Fruit fly (Drosophila melanogaster) whole organism, pupa: ENCODE results near the gene Tip60.
A peak's percentile ranks its signal among the peaks of the same experiment; 100 is the strongest.

Source experiments
- CG10348 ChIP-seq: fragments of 200-800 bp; sonication (Bioruptor generic); IDR thresholded peaks from 2 replicates; pipeline ENCODE4 v1.3.6; 2022; ENCODE audit warnings: missing biosample characterization, missing genetic modification characterization
- CG12605 ChIP-seq: fragments of 200-800 bp; sonication (Bioruptor generic); IDR thresholded peaks from 2 replicates; pipeline ENCODE4 v1.3.6; 2022; ENCODE audit warnings: missing biosample characterization, missing genetic modification characterization
- CG13204 ChIP-seq: fragments of 200-800 bp; sonication (Bioruptor generic); optimal IDR thresholded peaks from 2 replicates; lab custom pipeline; 2018; ENCODE audit warnings: missing biosample characterization, mild to moderate bottlenecking, missing genetic modification characterization, moderate library complexity
- CG14655 ChIP-seq: fragments of 200-800 bp; sonication (Bioruptor generic); optimal IDR thresholded peaks from 3 replicates; lab custom pipeline; 2017; ENCODE audit warnings: mild to moderate bottlenecking, missing biosample characterization, missing genetic modification reagents, missing genetic modification characterization
- CG15710 ChIP-seq: fragments of 200-800 bp; sonication (Bioruptor generic); optimal IDR thresholded peaks from 2 replicates; lab custom pipeline; 2018; ENCODE audit warnings: missing biosample characterization, mild to moderate bottlenecking, missing genetic modification characterization, moderate library complexity
- CG17806 ChIP-seq: fragments of 200-800 bp; sonication (Bioruptor generic); optimal IDR thresholded peaks from 2 replicates; lab custom pipeline; 2018; ENCODE audit warnings: missing biosample characterization, mild to moderate bottlenecking, missing genetic modification characterization, moderate library complexity
- CG32121 ChIP-seq: fragments of 200-800 bp; sonication (Bioruptor generic); IDR thresholded peaks from 2 replicates; pipeline ENCODE4 v1.3.6; 2022; ENCODE audit warnings: missing biosample characterization, missing genetic modification characterization
- CG34367 ChIP-seq: fragments of 200-800 bp; sonication (Bioruptor generic); optimal IDR thresholded peaks from 2 replicates; lab custom pipeline; 2018; ENCODE audit warnings: missing biosample characterization, mild to moderate bottlenecking, missing genetic modification characterization
- CG4496 ChIP-seq: fragments of 200-800 bp; sonication (Bioruptor generic); IDR thresholded peaks from 3 replicates; pipeline ENCODE4 v1.3.6; 2022; ENCODE audit warnings: missing biosample characterization, missing genetic modification characterization
- CG8159 ChIP-seq: fragments of 200-800 bp; sonication (Bioruptor generic); optimal IDR thresholded peaks from 3 replicates; lab custom pipeline; 2018; ENCODE audit warnings: missing biosample characterization, mild to moderate bottlenecking, missing genetic modification characterization, moderate library complexity
- CG8301 ChIP-seq: fragments of 200-800 bp; sonication (Bioruptor generic); optimal IDR thresholded peaks from 2 replicates; lab custom pipeline; 2018; ENCODE audit warnings: missing biosample characterization, mild to moderate bottlenecking, missing genetic modification characterization
- CG9948 ChIP-seq: fragments of 200-800 bp; sonication (Bioruptor generic); optimal IDR thresholded peaks from 2 replicates; lab custom pipeline; 2018; ENCODE audit warnings: missing biosample characterization, mild to moderate bottlenecking, missing genetic modification characterization, moderate library complexity
- D1 ChIP-seq: fragments of 200-800 bp; sonication (Bioruptor generic); optimal IDR thresholded peaks from 2 replicates; lab custom pipeline; 2018; ENCODE audit warnings: missing biosample characterization, mild to moderate bottlenecking, missing genetic modification characterization, moderate library complexity
- EcR ChIP-seq: fragments of 200-800 bp; sonication (Bioruptor generic); optimal IDR thresholded peaks from 3 replicates; lab custom pipeline; 2019; ENCODE audit warnings: missing biosample characterization, missing genetic modification characterization, mild to moderate bottlenecking, moderate library complexity, missing genetic modification reagents
- Ets98B ChIP-seq: fragments of 200-800 bp; sonication (Bioruptor generic); IDR thresholded peaks from 2 replicates; pipeline ENCODE4 v1.3.6; 2022; ENCODE audit warnings: missing biosample characterization, missing genetic modification characterization
- Pif1A ChIP-seq: fragments of 200-800 bp; sonication (Bioruptor generic); optimal IDR thresholded peaks from 3 replicates; lab custom pipeline; 2016; ENCODE audit warnings: missing biosample characterization, missing genetic modification characterization
- Pif1B ChIP-seq: fragments of 200-800 bp; sonication (Bioruptor generic); optimal IDR thresholded peaks from 3 replicates; lab custom pipeline; 2016; ENCODE audit warnings: missing biosample characterization, missing genetic modification characterization
- Snoo ChIP-seq: fragments of 200-800 bp; sonication (Bioruptor generic); optimal IDR thresholded peaks from 3 replicates; lab custom pipeline; 2017; ENCODE audit warnings: missing biosample characterization, mild to moderate bottlenecking, missing genetic modification characterization, inconsistent platforms
- fd96Ca ChIP-seq: fragments of 200-800 bp; sonication (Bioruptor generic); IDR thresholded peaks from 3 replicates; pipeline ENCODE4 v1.3.6; 2022; ENCODE audit warnings: missing biosample characterization, missing genetic modification characterization
- gl ChIP-seq: fragments of 200-800 bp; sonication (Bioruptor generic); optimal IDR thresholded peaks from 2 replicates; lab custom pipeline; 2018; ENCODE audit warnings: missing biosample characterization, mild to moderate bottlenecking, missing genetic modification characterization
- rn ChIP-seq: fragments of 200-800 bp; sonication (Bioruptor generic); IDR thresholded peaks from 2 replicates; pipeline ENCODE4 v1.3.6; 2022; ENCODE audit warnings: missing biosample characterization, missing genetic modification characterization

Tip60 gene

dm6 chrX:4116834-4117736 lies at the start of gene Tip60, which contains the start of gene tyf:
Gene Tip60, minus strand, starts transcription at chrX:4117487.
Gene tyf, plus strand, starts transcription at chrX:4117020.
- TF ChIP-seq Pif1B (GFP tag; lab: Kevin White, UChicago) (peak; percentile 21), Snoo (peak; percentile 3), rn (no peak), CG10348 (no peak), CG34367 (tag; lab: Kevin White, UChicago) (no peak), CG14655 (GFP tag; lab: Kevin White, UChicago) (no peak), CG9948 (tag; lab: Kevin White, UChicago) (no peak), EcR (GFP tag; lab: Kevin White, UChicago) (peak; percentile 55), CG4496 (peak; percentile 57; the same call in 2 of the 3 replicates), CG15710 (tag; lab: Kevin White, UChicago) (no peak), CG17806 (tag; lab: Kevin White, UChicago) (no peak), CG12605 (GFP tag; lab: Robert Waterston, UW) (no peak), Ets98B (GFP tag; lab: Robert Waterston, UW) (no peak; the same call in 1 of the 2 replicates), CG8301 (tag; lab: Kevin White, UChicago) (no peak)

dm6 chrX:4150989-4151388 lies 33.7 kb upstream of the Tip60 start:
- TF ChIP-seq Ets98B (GFP tag; lab: Robert Waterston, UW), result peak; percentile 36
- no peak for TF ChIP-seq CG32121
- TF ChIP-seq CG14655 (GFP tag; lab: Kevin White, UChicago), result peak; percentile 17
- TF ChIP-seq Snoo, result no peak
- TF ChIP-seq rn, result no peak
- no peak for TF ChIP-seq CG10348
- no peak for TF ChIP-seq EcR (GFP tag; lab: Kevin White, UChicago)
- 0 out of 3 replicates have a peak, but pooled peaks have one; percentile 19 for TF ChIP-seq CG4496
- peak; percentile 30 for TF ChIP-seq CG8301 (tag; lab: Kevin White, UChicago)
- no peak for TF ChIP-seq CG13204 (GFP tag; lab: Kevin White, UChicago)
- no peak for TF ChIP-seq CG12605 (GFP tag; lab: Robert Waterston, UW)
- no peak for TF ChIP-seq Pif1B (GFP tag; lab: Kevin White, UChicago)
- TF ChIP-seq Pif1A (GFP tag; lab: Kevin White, UChicago), result peak; percentile 19
- TF ChIP-seq CG17806 (tag; lab: Kevin White, UChicago), result no peak
- TF ChIP-seq CG34367 (tag; lab: Kevin White, UChicago), result no peak
- TF ChIP-seq CG8159 (tag; lab: Kevin White, UChicago), result peak; percentile 4
- TF ChIP-seq D1 (tag; lab: Kevin White, UChicago), result no peak
- peak; percentile 45; the same call in 1 of the 3 replicates for TF ChIP-seq fd96Ca (GFP tag; lab: Robert Waterston, UW)
- no peak for TF ChIP-seq gl (tag; lab: Kevin White, UChicago)
- no peak for TF ChIP-seq CG9948 (tag; lab: Kevin White, UChicago)
- TF ChIP-seq CG15710 (tag; lab: Kevin White, UChicago), result no peak
- TF ChIP-seq, all 21 proteins: peak for 7

- TF ChIP-seq D1 (tag; lab: Kevin White, UChicago) (no peak), CG4496 (no peak), CG17806 (tag; lab: Kevin White, UChicago) (no peak), Ets98B (GFP tag; lab: Robert Waterston, UW) (no peak), CG13204 (GFP tag; lab: Kevin White, UChicago) (no peak), EcR (GFP tag; lab: Kevin White, UChicago) (no peak), CG9948 (tag; lab: Kevin White, UChicago) (no peak), CG10348 (no peak), CG8159 (tag; lab: Kevin White, UChicago) (no peak)
Measured at dm6 chrX:4139043-4139442, 21.8 kb upstream of the Tip60 start.

- TF ChIP-seq CG8301 (tag; lab: Kevin White, UChicago), result no peak
- TF ChIP-seq D1 (tag; lab: Kevin White, UChicago), result no peak
Measured at dm6 chrX:4131049-4131629, 13.9 kb upstream of the Tip60 start, which contains the start of gene GlcAT-I. Gene GlcAT-I, plus strand, starts transcription at chrX:4131211.

- TF ChIP-seq CG8159 (tag; lab: Kevin White, UChicago) (no peak), Snoo (no peak), Ets98B (GFP tag; lab: Robert Waterston, UW) (no peak)
- TF ChIP-seq, all 21 proteins: peak for 0
Measured at dm6 chrX:4119582-4119981, 2.3 kb upstream of the Tip60 start.

dm6 chrX:4113698-4114216 lies 3.5 kb downstream of the Tip60 start, which contains the start of the genes dgt4 and Nsun2:
Gene dgt4, plus strand, starts transcription at chrX:4113701.
Gene Nsun2, minus strand, starts transcription at chrX:4113734.
- TF ChIP-seq Pif1A (GFP tag; lab: Kevin White, UChicago), result no peak
